Worm (Caenorhabditis elegans): ENCODE measurements around the gene sdz-13.

ce11 chrIV:10884263-10884662 is 4.8 kb upstream of the sdz-13 start, which contains the start of gene F13E9.5:
- TF ChIP-seq nhr-237 (tag; optimal IDR thresholded peaks at IDR 0.05), result no peak
- no peak for TF ChIP-seq grh-1 (GFP tag; IDR thresholded peaks at IDR 0.05)

All from whole organism, L1 larva.